Worm (Caenorhabditis elegans): Measurements from ENCODE around the gene dct-8.

Gene dct-8

DNA sequence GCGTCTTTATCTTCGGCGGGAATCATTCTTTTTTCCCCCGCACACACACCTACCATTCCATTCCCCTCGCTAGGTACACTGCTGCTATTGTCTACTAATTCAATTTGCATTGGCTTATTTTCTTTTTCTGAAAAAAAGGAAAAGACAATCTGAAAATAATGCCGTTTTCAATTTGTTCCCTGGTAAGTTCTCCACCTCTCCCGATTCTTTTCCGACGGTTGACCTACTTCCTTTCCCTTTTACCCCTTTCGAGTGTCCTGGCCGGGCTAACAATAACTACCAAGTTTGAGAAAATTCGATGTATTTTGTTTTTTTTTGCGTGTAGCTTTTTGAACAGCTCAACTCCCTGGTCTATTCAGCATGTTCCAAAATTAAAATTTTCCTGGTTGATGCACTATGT lies 27.6 kb upstream of the dct-8 start, which contains the start of gene F37C4.4:
Gene F37C4.4 (plus strand): TSS at position 58 of the 400 bp plus-strand sequence.
- no peak for TF ChIP-seq unc-86 (tag; optimal IDR thresholded peaks at IDR 0.05)
- TF ChIP-seq sox-4 (tag; optimal IDR thresholded peaks at IDR 0.05), result no peak
- TF ChIP-seq nfya-1 (tag; optimal IDR thresholded peaks at IDR 0.05), result no peak
- TF ChIP-seq ceh-14 (tag; optimal IDR thresholded peaks at IDR 0.05), result no peak
- TF ChIP-seq eyg-1 (tag; optimal IDR thresholded peaks at IDR 0.05), result no peak
- no peak for TF ChIP-seq gmeb-2 (tag; optimal IDR thresholded peaks at IDR 0.05)
- no peak for TF ChIP-seq Y22D7AL.16 (tag; optimal IDR thresholded peaks at IDR 0.05)
- TF ChIP-seq pat-9 (tag; optimal IDR thresholded peaks at IDR 0.05), result no peak
- TF ChIP-seq ahr-1 (tag; optimal IDR thresholded peaks at IDR 0.05), result no peak
- TF ChIP-seq tbx-7 (tag; optimal IDR thresholded peaks at IDR 0.05), result no peak
- no peak for TF ChIP-seq K09A11.1 (tag; optimal IDR thresholded peaks at IDR 0.05; ENCODE audit: insufficient read depth)
- no peak for TF ChIP-seq hlh-15 (tag; optimal IDR thresholded peaks at IDR 0.05)
- no peak for TF ChIP-seq elt-2 (tag; optimal IDR thresholded peaks at IDR 0.05)
- TF ChIP-seq nhr-232 (tag; optimal IDR thresholded peaks at IDR 0.05), result no peak
- no peak for TF ChIP-seq odd-2 (tag; optimal IDR thresholded peaks at IDR 0.05)
- TF ChIP-seq ref-2 (tag; optimal IDR thresholded peaks at IDR 0.05), result no peak
- no peak for TF ChIP-seq hlh-30 (tag; optimal IDR thresholded peaks at IDR 0.05; ENCODE audit: insufficient read depth)

DNA sequence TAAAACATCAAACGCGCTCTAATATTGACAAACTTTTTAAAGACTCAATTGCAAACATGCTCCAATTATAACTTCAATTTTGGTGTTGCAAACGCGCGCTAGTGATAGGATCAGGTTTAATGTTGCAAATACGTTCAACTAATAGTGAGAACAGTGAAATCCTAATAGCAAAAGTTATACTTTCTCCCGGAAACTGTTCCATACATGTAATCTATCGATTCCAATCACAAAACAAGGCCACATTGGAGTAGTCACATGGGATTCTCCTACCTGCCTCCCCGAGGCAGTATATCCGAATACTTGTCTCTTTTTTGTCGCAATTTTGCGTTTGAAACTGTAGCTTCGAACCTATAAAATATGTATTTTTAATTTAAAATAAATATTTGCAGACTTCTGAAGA lies 25.0 kb upstream of the dct-8 start:
- TF ChIP-seq unc-3 (GFP tag; conservative IDR thresholded peaks at IDR 0.05) (no peak), unc-3 (tag; optimal IDR thresholded peaks at IDR 0.05) (no peak), C08G9.2 (tag; optimal IDR thresholded peaks at IDR 0.05) (no peak), ceh-45 (GFP tag; IDR thresholded peaks at IDR 0.05) (no peak), ceh-14 (tag; optimal IDR thresholded peaks at IDR 0.05) (no peak), odd-2 (tag; optimal IDR thresholded peaks at IDR 0.05) (no peak), pat-9 (tag; optimal IDR thresholded peaks at IDR 0.05) (no peak), hlh-15 (tag; optimal IDR thresholded peaks at IDR 0.05) (no peak), fkh-10 (GFP tag; optimal IDR thresholded peaks at IDR 0.05) (no peak), ttx-3 (tag; optimal IDR thresholded peaks at IDR 0.05) (no peak), sox-4 (tag; optimal IDR thresholded peaks at IDR 0.05) (no peak), hlh-8 (tag; optimal IDR thresholded peaks at IDR 0.05) (no peak), pha-4 (tag; optimal IDR thresholded peaks at IDR 0.05) (no peak), rnt-1 (tag; optimal IDR thresholded peaks at IDR 0.05) (no peak), ref-2 (tag; optimal IDR thresholded peaks at IDR 0.05) (no peak), K09A11.1 (tag; optimal IDR thresholded peaks at IDR 0.05; ENCODE audit: insufficient read depth) (no peak), pax-1 (tag; optimal IDR thresholded peaks at IDR 0.05) (no peak), ceh-30 (tag; optimal IDR thresholded peaks at IDR 0.05) (no peak), pros-1 (tag; optimal IDR thresholded peaks at IDR 0.05) (no peak), Y22D7AL.16 (tag; optimal IDR thresholded peaks at IDR 0.05) (no peak)

DNA sequence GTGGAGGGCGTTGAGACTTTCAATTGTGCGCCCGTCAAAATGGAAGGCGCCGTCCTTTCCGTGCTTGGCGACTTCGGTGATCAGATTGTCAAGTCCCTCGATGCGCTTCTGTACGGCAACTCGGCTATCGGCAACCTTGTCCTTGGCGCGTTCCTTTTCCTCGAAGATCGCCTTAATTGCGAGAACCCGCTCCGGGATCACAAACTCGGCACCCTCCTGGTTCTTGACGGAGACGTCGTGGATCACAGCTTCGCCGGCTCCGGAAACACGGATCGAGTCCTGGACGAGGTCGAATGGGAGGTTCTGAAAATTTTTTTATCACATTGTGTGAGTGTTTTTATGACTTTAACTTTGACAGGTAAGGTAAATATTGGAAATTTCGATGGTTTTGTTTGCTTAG lies 21.7 kb upstream of the dct-8 start:
- no peak for TF ChIP-seq unc-42 (tag; optimal IDR thresholded peaks at IDR 0.05)
- no peak for TF ChIP-seq lin-11 (tag; optimal IDR thresholded peaks at IDR 0.05)
- TF ChIP-seq C08G9.2 (tag; optimal IDR thresholded peaks at IDR 0.05), result no peak
- TF ChIP-seq unc-3 (GFP tag; conservative IDR thresholded peaks at IDR 0.05), result no peak
- no peak for TF ChIP-seq unc-3 (tag; optimal IDR thresholded peaks at IDR 0.05)
- no peak for TF ChIP-seq K09A11.1 (tag; optimal IDR thresholded peaks at IDR 0.05; ENCODE audit: insufficient read depth)
- TF ChIP-seq sdc-2 (tag; optimal IDR thresholded peaks at IDR 0.05), result no peak
- TF ChIP-seq nhr-232 (tag; optimal IDR thresholded peaks at IDR 0.05), result no peak
- TF ChIP-seq sox-4 (tag; optimal IDR thresholded peaks at IDR 0.05), result no peak
- TF ChIP-seq nfya-1 (tag; optimal IDR thresholded peaks at IDR 0.05), result no peak
- no peak for TF ChIP-seq npax-4 (tag; optimal IDR thresholded peaks at IDR 0.05)
- TF ChIP-seq fkh-6 (tag; optimal IDR thresholded peaks at IDR 0.05), result no peak
- TF ChIP-seq pat-9 (tag; optimal IDR thresholded peaks at IDR 0.05), result no peak
- TF ChIP-seq ceh-14 (tag; optimal IDR thresholded peaks at IDR 0.05), result no peak
- TF ChIP-seq hlh-13 (GFP tag; optimal IDR thresholded peaks at IDR 0.05), result no peak

DNA sequence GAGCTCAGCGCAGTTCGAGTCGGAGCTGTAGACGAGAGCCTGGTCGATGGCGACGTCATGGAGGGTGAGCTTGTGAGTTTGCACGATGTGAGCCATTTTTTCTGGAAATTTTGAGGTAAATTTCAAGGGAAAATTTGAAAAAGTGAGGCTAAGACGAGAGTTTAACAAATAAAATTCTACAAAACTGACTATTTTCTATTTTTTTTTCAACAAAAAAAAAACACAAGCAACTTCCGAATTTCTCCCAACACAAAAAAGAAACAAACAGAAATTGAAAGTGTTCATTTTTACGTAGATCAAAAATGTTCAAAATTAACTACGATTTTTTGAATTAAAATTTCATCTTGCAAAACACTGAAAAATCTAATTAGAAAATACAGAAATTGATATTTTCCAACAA lies 21.2 kb upstream of the dct-8 start, which contains the start of gene F37C4.5:
Gene F37C4.5 (minus strand): TSS at position 101 of the 400 bp plus-strand sequence.
- TF ChIP-seq ahr-1 (tag; optimal IDR thresholded peaks at IDR 0.05) (no peak), eyg-1 (tag; optimal IDR thresholded peaks at IDR 0.05) (no peak), ttx-3 (tag; optimal IDR thresholded peaks at IDR 0.05) (no peak), dve-1 (tag; optimal IDR thresholded peaks at IDR 0.05) (no peak), unc-86 (tag; optimal IDR thresholded peaks at IDR 0.05) (no peak), odd-2 (tag; optimal IDR thresholded peaks at IDR 0.05) (no peak)
